Worm (Caenorhabditis elegans) whole organism, late embryonic: ENCODE measurements around the gene pdl-1.
"Not testable (repeated sequence)": the region's sequence is repeated elsewhere in the genome, so short reads cannot be mapped to it uniquely, and the experiment has no call there.

Experiments used
- ahr-1 ChIP-seq: sonication (generic microtip); optimal IDR thresholded peaks from 2 replicates; lab custom pipeline; 2016; ENCODE audit warnings: missing genetic modification characterization, missing compliant biosample characterization
- elt-2 ChIP-seq: sonication (generic microtip); optimal IDR thresholded peaks from 2 replicates; lab custom pipeline; 2016; ENCODE audit warnings: missing genetic modification reagents, missing genetic modification characterization, missing compliant biosample characterization
- pqm-1 ChIP-seq: sonication (generic microtip); optimal IDR thresholded peaks from 2 replicates; lab custom pipeline; 2016; ENCODE audit warnings: missing genetic modification characterization, missing compliant biosample characterization
- rnt-1 ChIP-seq: sonication (generic microtip); optimal IDR thresholded peaks from 2 replicates; lab custom pipeline; 2016; ENCODE audit warnings: missing genetic modification characterization, missing compliant biosample characterization
- tbx-2 ChIP-seq: sonication (generic microtip); optimal IDR thresholded peaks from 2 replicates; lab custom pipeline; 2016; ENCODE audit warnings: missing genetic modification characterization, missing compliant biosample characterization
- ztf-16 ChIP-seq: sonication (generic microtip); optimal IDR thresholded peaks from 2 replicates; lab custom pipeline; 2017; ENCODE audit warnings: missing genetic modification characterization, missing compliant biosample characterization

DNA sequence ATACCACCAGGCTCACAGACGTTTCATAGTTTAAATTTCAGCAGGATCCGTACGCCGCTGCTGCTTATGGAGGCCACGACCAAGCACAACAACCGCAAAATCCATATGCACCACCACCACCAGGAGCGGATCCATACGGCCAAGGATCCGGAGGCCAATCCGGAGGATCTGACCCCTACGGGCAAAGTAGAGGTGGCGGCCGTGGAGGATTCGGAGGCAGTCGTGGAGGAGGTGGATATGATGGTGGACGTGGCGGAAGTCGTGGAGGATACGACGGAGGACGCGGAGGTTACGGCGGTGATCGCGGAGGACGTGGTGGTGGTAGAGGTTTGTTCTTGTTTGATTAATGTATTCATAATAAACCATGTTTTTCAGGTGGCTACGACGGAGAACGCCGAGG lies 30.5 kb upstream of the pdl-1 start:
- TF ChIP-seq elt-2 (tag; lab: Kevin White, UChicago); rnt-1 (tag; lab: Kevin White, UChicago); ztf-16 (tag; lab: Kevin White, UChicago); ahr-1 (tag; lab: Kevin White, UChicago); tbx-2 (tag; lab: Kevin White, UChicago); pqm-1: not testable (repeated sequence)
